Worm (Caenorhabditis elegans) whole organism, L3 larva: Measurements from ENCODE around the gene ZC190.5.

ENCODE experiments used
- aly-2 ChIP-seq: fragments of 150-350 bp; optimal IDR thresholded peaks from 2 replicates; lab custom pipeline; 2014; ENCODE audit warnings: missing biosample characterization, missing genetic modification characterization
- elt-2 ChIP-seq: sonication (generic microtip); optimal IDR thresholded peaks from 2 replicates; lab custom pipeline; 2016; ENCODE audit warnings: missing genetic modification reagents, mild to moderate bottlenecking, missing genetic modification characterization, missing compliant biosample characterization
- nhr-11 ChIP-seq: fragments of 150-350 bp; optimal IDR thresholded peaks from 2 replicates; lab custom pipeline; 2014; ENCODE audit warnings: missing biosample characterization, missing genetic modification characterization
- pqm-1 ChIP-seq: fragments of 150-350 bp; optimal IDR thresholded peaks from 2 replicates; lab custom pipeline; 2017; ENCODE audit warnings: missing biosample characterization, missing genetic modification characterization, inconsistent platforms

DNA sequence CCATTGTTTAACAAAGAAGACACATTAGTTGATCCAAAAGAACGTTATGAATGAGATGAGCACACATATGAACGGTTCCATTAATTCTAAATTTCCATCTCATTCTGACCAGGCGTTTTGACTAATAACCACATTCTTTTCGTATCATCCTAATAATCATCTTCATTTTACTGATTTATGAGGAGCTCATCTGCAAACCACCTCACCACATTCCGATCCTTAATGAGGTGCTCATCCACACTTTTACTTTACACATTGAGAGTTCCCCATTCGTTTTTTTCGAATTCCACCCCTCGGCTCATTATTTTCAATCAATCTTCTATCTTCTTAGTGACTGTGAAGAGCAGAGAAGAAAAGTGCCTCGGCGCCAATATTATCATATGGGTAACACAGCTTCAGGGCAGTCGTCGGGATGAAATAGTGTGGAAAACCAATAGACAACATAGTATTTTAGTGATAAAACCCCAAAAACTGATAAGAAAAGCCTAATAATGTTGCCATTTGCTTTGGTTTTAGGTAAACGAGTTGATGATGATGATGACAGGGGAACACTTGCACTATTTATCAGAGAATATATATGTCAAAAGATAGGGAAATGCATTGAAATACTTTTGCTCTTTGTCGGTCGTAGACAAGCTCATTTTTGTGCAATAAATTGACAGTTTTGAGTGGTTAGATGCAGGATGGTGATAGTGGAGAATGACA, 22.2 kb downstream of the ZC190.5 start:
- TF ChIP-seq aly-2 (tag; lab: Kevin White, UChicago) (no peak), pqm-1 (tag; lab: Kevin White, UChicago) (peak; percentile 100), nhr-11 (tag; lab: Kevin White, UChicago) (no peak), elt-2 (tag; lab: Kevin White, UChicago) (peak; percentile 100)
